Fruit fly (Drosophila melanogaster) Kc167 (cell line): ENCODE results near the gene GstD4.

Experiments used
- Myc ChIP-seq: fragments of >200 bp; optimal IDR thresholded peaks from 2 replicates; lab custom pipeline; 2017; ENCODE audit warnings: missing external identifiers
- Sin3A ChIP-seq: fragments of >200 bp; optimal IDR thresholded peaks from 2 replicates; lab custom pipeline; 2018; ENCODE audit warnings: missing external identifiers
- h ChIP-seq: fragments of >200 bp; optimal IDR thresholded peaks from 3 replicates; lab custom pipeline; 2018; ENCODE audit warnings: missing external identifiers
- insv ChIP-seq: fragments of >200 bp; optimal IDR thresholded peaks from 3 replicates; lab custom pipeline; 2018; ENCODE audit warnings: missing external identifiers
- psq ChIP-seq: fragments of >200 bp; optimal IDR thresholded peaks from 2 replicates; lab custom pipeline; 2017; ENCODE audit warnings: missing external identifiers
- ttk ChIP-seq: sonication (Bioruptor generic); optimal IDR thresholded peaks from 2 replicates; lab custom pipeline; 2017; ENCODE audit warnings: missing external identifiers

Gene GstD4

dm6 chr3R:12361962-12362497 lies 11.9 kb upstream of the GstD4 start:
- TF ChIP-seq Sin3A (no peak), insv (lab: Kevin White, UChicago) (no peak), psq (lab: Kevin White, UChicago) (no peak), Myc (lab: Kevin White, UChicago) (no peak), h (lab: Kevin White, UChicago) (no peak), ttk (no peak)

dm6 chr3R:12363544-12363943 lies 10.4 kb upstream of the GstD4 start:
- TF ChIP-seq Sin3A, result no peak
- no peak for TF ChIP-seq psq (lab: Kevin White, UChicago)
- TF ChIP-seq insv (lab: Kevin White, UChicago), result no peak
- TF ChIP-seq ttk, result no peak
- TF ChIP-seq h (lab: Kevin White, UChicago), result no peak
- no peak for TF ChIP-seq Myc (lab: Kevin White, UChicago)

DNA sequence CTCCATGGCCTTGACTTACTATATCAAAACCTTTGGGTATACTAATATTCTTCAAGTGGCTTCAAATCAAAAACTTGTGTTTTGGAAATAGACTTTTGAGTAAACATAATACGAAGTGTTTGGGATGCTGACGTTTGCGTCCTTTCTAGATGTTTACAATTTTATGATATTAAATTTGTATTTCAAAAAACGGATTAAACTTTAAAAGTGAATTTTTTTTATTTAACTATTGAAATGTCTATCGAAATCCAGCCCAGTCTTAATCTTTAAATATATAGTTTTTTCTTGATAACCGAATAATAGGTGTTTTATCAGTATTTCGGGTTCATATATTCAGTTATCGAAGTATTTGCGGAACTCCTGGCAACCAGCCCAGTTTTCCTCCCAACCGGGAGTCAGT lies 9.3 kb upstream of the GstD4 start, which contains the start of gene Tim17a1:
Tim17a1 (minus strand) TSS at position 101 of the 400 bp plus-strand sequence.
- no peak for TF ChIP-seq psq (lab: Kevin White, UChicago)
- TF ChIP-seq ttk, result no peak
- no peak for TF ChIP-seq insv (lab: Kevin White, UChicago)
- TF ChIP-seq Myc (lab: Kevin White, UChicago), result no peak
- no peak for TF ChIP-seq h (lab: Kevin White, UChicago)
- no peak for TF ChIP-seq Sin3A

DNA sequence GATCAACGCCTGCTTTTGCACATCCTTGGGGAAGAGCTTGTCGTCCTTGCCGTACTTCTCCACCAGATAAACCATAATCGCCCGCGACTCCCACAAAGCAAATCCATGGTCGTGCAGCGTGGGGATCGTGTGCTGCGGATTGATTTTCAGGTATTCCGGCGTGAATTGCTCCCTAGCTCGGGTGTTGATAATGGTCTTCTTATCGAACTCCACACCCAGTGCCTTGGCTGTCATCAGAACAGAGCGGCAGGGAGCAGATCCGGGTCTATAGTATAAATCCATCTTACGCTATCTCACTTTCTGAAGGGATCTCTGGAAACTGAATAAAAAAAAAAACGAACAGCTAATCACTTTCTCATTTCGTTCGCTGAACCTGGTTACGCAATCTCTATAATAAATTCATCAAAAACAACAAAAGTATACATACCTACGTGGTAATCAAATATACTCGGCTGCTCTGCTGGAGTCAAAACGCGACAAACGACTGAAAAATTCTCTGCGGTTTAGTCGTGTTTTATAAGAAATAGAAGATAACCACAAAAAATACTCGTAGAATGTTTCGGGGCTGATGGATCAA lies 8.5 kb upstream of the GstD4 start, which contains the start of gene GstD10:
GstD10 (minus strand) TSS at position 472 of the 577 bp plus-strand sequence.
- no peak for TF ChIP-seq psq (lab: Kevin White, UChicago)
- no peak for TF ChIP-seq Sin3A
- no peak for TF ChIP-seq Myc (lab: Kevin White, UChicago)
- TF ChIP-seq h (lab: Kevin White, UChicago), result no peak
- TF ChIP-seq ttk, result no peak
- TF ChIP-seq insv (lab: Kevin White, UChicago), result no peak

dm6 chr3R:12365887-12366286 lies 8.0 kb upstream of the GstD4 start:
- TF ChIP-seq psq (lab: Kevin White, UChicago) (no peak), h (lab: Kevin White, UChicago) (no peak), ttk (no peak), insv (lab: Kevin White, UChicago) (no peak), Myc (lab: Kevin White, UChicago) (no peak), Sin3A (no peak)

- TF ChIP-seq Sin3A (no peak), psq (lab: Kevin White, UChicago) (no peak), h (lab: Kevin White, UChicago) (no peak), insv (lab: Kevin White, UChicago) (no peak)
Measured at dm6 chr3R:12367464-12367863, 6.4 kb upstream of the GstD4 start, which contains the start of gene GstD9. Gene GstD9 (minus strand): TSS chr3R:12367564.

- TF ChIP-seq Myc (lab: Kevin White, UChicago), result no peak
- no peak for TF ChIP-seq h (lab: Kevin White, UChicago)
- no peak for TF ChIP-seq ttk
- TF ChIP-seq Sin3A, result no peak
- TF ChIP-seq insv (lab: Kevin White, UChicago), result no peak
- no peak for TF ChIP-seq psq (lab: Kevin White, UChicago)
Measured at dm6 chr3R:12369135-12369792, 4.6 kb upstream of the GstD4 start, which contains the start of gene GstD1. Gene GstD1 (minus strand): TSS chr3R:12369268.

DNA sequence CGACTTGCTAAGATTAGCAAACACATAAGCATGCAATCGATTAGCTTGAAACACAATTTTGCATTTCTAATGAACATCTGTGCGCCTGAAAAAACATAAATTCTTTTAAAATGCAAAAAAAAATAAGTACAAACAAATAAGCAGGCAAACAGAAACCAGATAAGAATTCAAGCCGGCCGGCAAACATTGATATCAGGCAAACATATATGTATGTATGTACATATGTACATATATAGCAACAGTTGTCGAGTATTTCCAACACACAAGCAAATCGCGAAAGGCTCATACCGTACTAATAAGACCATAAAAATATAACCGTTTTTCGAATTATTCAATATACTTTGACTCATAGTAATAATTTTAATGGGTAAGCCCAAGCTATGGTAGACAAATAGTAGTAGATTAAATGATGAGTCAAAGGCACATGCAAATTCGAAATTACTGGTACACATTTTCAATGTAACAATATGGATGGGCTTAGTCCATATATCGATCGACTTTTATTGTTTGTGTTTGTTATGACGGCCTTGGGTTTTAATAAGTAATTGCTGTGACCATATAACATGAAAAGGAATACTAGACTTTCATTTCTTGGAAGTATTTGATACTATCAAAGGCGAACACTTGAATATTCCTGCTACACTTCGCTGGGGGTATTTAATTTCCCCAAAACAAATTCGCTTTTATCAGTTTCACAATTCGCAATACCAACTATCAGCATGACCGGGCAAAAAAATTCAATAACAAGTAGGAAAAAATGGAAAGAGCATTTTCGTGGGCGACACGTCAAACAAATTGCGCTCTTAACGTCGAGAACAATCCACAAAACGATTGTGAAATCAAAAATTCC lies 3.9 kb upstream of the GstD4 start:
- TF ChIP-seq Sin3A (no peak), psq (lab: Kevin White, UChicago) (no peak), Myc (lab: Kevin White, UChicago) (no peak), insv (lab: Kevin White, UChicago) (no peak), h (lab: Kevin White, UChicago) (no peak), ttk (no peak)

- TF ChIP-seq Myc (lab: Kevin White, UChicago) (no peak), Sin3A (no peak), psq (lab: Kevin White, UChicago) (no peak), ttk (no peak), h (lab: Kevin White, UChicago) (no peak), insv (lab: Kevin White, UChicago) (no peak)
Measured at dm6 chr3R:12370643-12370995, 3.3 kb upstream of the GstD4 start.

DNA sequence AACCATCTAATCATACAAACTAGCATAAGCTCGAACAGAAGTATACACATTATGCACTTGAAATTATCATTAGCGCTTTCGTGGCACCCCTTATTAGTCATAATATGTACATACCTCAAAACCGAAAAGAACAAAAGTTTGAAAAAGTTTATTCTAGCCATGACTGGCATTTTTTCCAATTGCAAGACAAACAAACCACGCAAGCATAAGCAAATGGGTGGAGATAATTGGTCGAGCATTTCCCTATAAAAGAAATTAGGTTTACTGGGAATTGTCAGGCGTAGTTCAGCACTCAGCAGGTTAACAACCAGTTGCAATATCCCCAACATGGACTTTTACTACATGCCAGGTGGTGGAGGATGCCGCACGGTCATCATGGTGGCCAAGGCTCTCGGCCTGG lies 2.2 kb upstream of the GstD4 start, which contains the start of gene GstD2:
GstD2 (plus strand) TSS at position 301 of the 400 bp plus-strand sequence.
- TF ChIP-seq psq (lab: Kevin White, UChicago) (no peak), insv (lab: Kevin White, UChicago) (no peak), ttk (no peak), Sin3A (no peak), h (lab: Kevin White, UChicago) (no peak), Myc (lab: Kevin White, UChicago) (no peak)

- TF ChIP-seq Sin3A, result no peak
- TF ChIP-seq h (lab: Kevin White, UChicago), result no peak
- no peak for TF ChIP-seq psq (lab: Kevin White, UChicago)
- TF ChIP-seq insv (lab: Kevin White, UChicago), result no peak
- no peak for TF ChIP-seq Myc (lab: Kevin White, UChicago)
Measured at dm6 chr3R:12372800-12373199, 1.1 kb upstream of the GstD4 start, which contains the start of gene GstD3. Gene GstD3 (plus strand): TSS chr3R:12373068.
